Worm (Caenorhabditis elegans): Measurements from ENCODE around the gene H43I07.1.

The H43I07.1 gene

ce11 chrV:4204421-4204820 is at the start of gene H43I07.1:
H43I07.1 (plus strand) TSS chrV:4204721.
- no peak for TF ChIP-seq dao-5 (tag; optimal IDR thresholded peaks at IDR 0.05)
- no peak for TF ChIP-seq W03F9.2 (tag; optimal IDR thresholded peaks at IDR 0.05)
- TF ChIP-seq him-1 (tag; optimal IDR thresholded peaks at IDR 0.05) = no peak

- no peak for TF ChIP-seq him-1 (tag; optimal IDR thresholded peaks at IDR 0.05)
Observed at ce11 chrV:4157291-4157690, 47.2 kb upstream of the H43I07.1 start.

ce11 chrV:4160086-4160485 is 44.4 kb upstream of the H43I07.1 start, which contains the start of gene Y45G5AM.5:
Y45G5AM.5 (plus strand) TSS chrV:4160386.
- TF ChIP-seq W03F9.2 (tag; optimal IDR thresholded peaks at IDR 0.05) = no peak
- TF ChIP-seq dao-5 (tag; optimal IDR thresholded peaks at IDR 0.05) = no peak
- TF ChIP-seq him-1 (tag; optimal IDR thresholded peaks at IDR 0.05) = no peak

- TF ChIP-seq W03F9.2 (tag; optimal IDR thresholded peaks at IDR 0.05) (no peak), him-1 (tag; optimal IDR thresholded peaks at IDR 0.05) (no peak), dao-5 (tag; optimal IDR thresholded peaks at IDR 0.05) (no peak)
Observed at ce11 chrV:4162922-4163321, 41.6 kb upstream of the H43I07.1 start, which contains the start of gene Y45G5AM.4. Y45G5AM.4 (plus strand) TSS chrV:4163222.

- no peak for TF ChIP-seq him-1 (tag; optimal IDR thresholded peaks at IDR 0.05)
Observed at ce11 chrV:4164504-4164959, 40.0 kb upstream of the H43I07.1 start, which contains the start of gene Y45G5AM.3. Y45G5AM.3 (plus strand) TSS chrV:4164554.

- TF ChIP-seq him-1 (tag; optimal IDR thresholded peaks at IDR 0.05) (no peak), dao-5 (tag; optimal IDR thresholded peaks at IDR 0.05) (no peak), W03F9.2 (tag; optimal IDR thresholded peaks at IDR 0.05) (no peak)
Observed at ce11 chrV:4168045-4168444, 36.5 kb upstream of the H43I07.1 start.

- no peak for TF ChIP-seq dao-5 (tag; optimal IDR thresholded peaks at IDR 0.05)
Observed at ce11 chrV:4169658-4170057, 34.9 kb upstream of the H43I07.1 start.

ce11 chrV:4170138-4170537 is 34.4 kb upstream of the H43I07.1 start, which contains the start of gene Y45G5AM.7:
Y45G5AM.7 (minus strand) TSS chrV:4170238.
- no peak for TF ChIP-seq him-1 (tag; optimal IDR thresholded peaks at IDR 0.05)

ce11 chrV:4175624-4176023 is 28.9 kb upstream of the H43I07.1 start, which contains the start of the genes coh-4 and pid-5:
coh-4 (minus strand) TSS chrV:4175640.
pid-5 (plus strand) TSS chrV:4175882.
- no peak for TF ChIP-seq him-1 (tag; optimal IDR thresholded peaks at IDR 0.05)
- TF ChIP-seq dao-5 (tag; optimal IDR thresholded peaks at IDR 0.05) = no peak
- peak; percentile 24 for TF ChIP-seq W03F9.2 (tag; optimal IDR thresholded peaks at IDR 0.05)

ce11 chrV:4181272-4181671 is 23.2 kb upstream of the H43I07.1 start:
- TF ChIP-seq him-1 (tag; optimal IDR thresholded peaks at IDR 0.05) = no peak
- no peak for TF ChIP-seq W03F9.2 (tag; optimal IDR thresholded peaks at IDR 0.05)
- no peak for TF ChIP-seq dao-5 (tag; optimal IDR thresholded peaks at IDR 0.05)

- TF ChIP-seq dao-5 (tag; optimal IDR thresholded peaks at IDR 0.05) (no peak), W03F9.2 (tag; optimal IDR thresholded peaks at IDR 0.05) (no peak), him-1 (tag; optimal IDR thresholded peaks at IDR 0.05) (no peak)
Observed at ce11 chrV:4181727-4182126, 22.8 kb upstream of the H43I07.1 start.

ce11 chrV:4182546-4182945 is 22.0 kb upstream of the H43I07.1 start:
- TF ChIP-seq dao-5 (tag; optimal IDR thresholded peaks at IDR 0.05) (no peak), W03F9.2 (tag; optimal IDR thresholded peaks at IDR 0.05) (no peak), him-1 (tag; optimal IDR thresholded peaks at IDR 0.05) (no peak)

ce11 chrV:4185885-4186284 is 18.6 kb upstream of the H43I07.1 start:
- TF ChIP-seq dao-5 (tag; optimal IDR thresholded peaks at IDR 0.05) = no peak
- TF ChIP-seq W03F9.2 (tag; optimal IDR thresholded peaks at IDR 0.05) = no peak
- no peak for TF ChIP-seq him-1 (tag; optimal IDR thresholded peaks at IDR 0.05)

ce11 chrV:4186453-4187143 is 17.9 kb upstream of the H43I07.1 start:
- TF ChIP-seq dao-5 (tag; optimal IDR thresholded peaks at IDR 0.05) = no peak
- no peak for TF ChIP-seq him-1 (tag; optimal IDR thresholded peaks at IDR 0.05)
- no peak for TF ChIP-seq W03F9.2 (tag; optimal IDR thresholded peaks at IDR 0.05)

ce11 chrV:4187144-4187485 is 17.4 kb upstream of the H43I07.1 start, which contains the start of gene nhr-114:
nhr-114 (plus strand) TSS chrV:4187202.
- TF ChIP-seq W03F9.2 (tag; optimal IDR thresholded peaks at IDR 0.05) = no peak
- TF ChIP-seq him-1 (tag; optimal IDR thresholded peaks at IDR 0.05) = no peak
- TF ChIP-seq dao-5 (tag; optimal IDR thresholded peaks at IDR 0.05) = no peak

Data from whole organism, L4/young adult.